Worm (Caenorhabditis elegans) whole organism, L3 larva: ENCODE measurements around the gene B0035.3.
A peak's percentile ranks its signal among the peaks of the same experiment; 100 is the strongest.

ENCODE experiments used
- ceh-28 ChIP-seq: fragments of 150-350 bp; optimal IDR thresholded peaks from 2 replicates; lab custom pipeline; 2014; ENCODE audit warnings: missing biosample characterization, missing genetic modification reagents, missing genetic modification characterization
- ceh-82 ChIP-seq: fragments of 150-350 bp; optimal IDR thresholded peaks from 2 replicates; lab custom pipeline; 2014; ENCODE audit warnings: missing biosample characterization, missing genetic modification characterization
- ceh-9 ChIP-seq: sonication (generic microtip); optimal IDR thresholded peaks from 2 replicates; lab custom pipeline; 2018; ENCODE audit warnings: missing biosample characterization, missing genetic modification characterization
- daf-12 ChIP-seq: fragments of 150-350 bp; optimal IDR thresholded peaks from 2 replicates; lab custom pipeline; 2014; ENCODE audit warnings: missing biosample characterization, missing genetic modification reagents, missing genetic modification characterization
- elt-1 ChIP-seq: fragments of 150-350 bp; optimal IDR thresholded peaks from 2 replicates; lab custom pipeline; 2014; ENCODE audit warnings: missing biosample characterization, missing genetic modification characterization
- fos-1 ChIP-seq: fragments of 150-350 bp; optimal IDR thresholded peaks from 2 replicates; lab custom pipeline; 2014; ENCODE audit warnings: missing biosample characterization, missing genetic modification characterization
- lin-15B ChIP-seq: fragments of 150-350 bp; optimal IDR thresholded peaks from 2 replicates; lab custom pipeline; 2014; ENCODE audit warnings: missing biosample characterization, missing genetic modification characterization
- nhr-11 ChIP-seq: fragments of 150-350 bp; optimal IDR thresholded peaks from 2 replicates; lab custom pipeline; 2014; ENCODE audit warnings: missing biosample characterization, missing genetic modification characterization
- nhr-12 ChIP-seq: fragments of 150-350 bp; optimal IDR thresholded peaks from 2 replicates; lab custom pipeline; 2014; ENCODE audit warnings: missing biosample characterization, missing genetic modification characterization
- nhr-23 ChIP-seq: fragments of 150-350 bp; optimal IDR thresholded peaks from 2 replicates; lab custom pipeline; 2014; ENCODE audit warnings: missing biosample characterization, missing genetic modification reagents, missing genetic modification characterization
- nhr-237 ChIP-seq: fragments of 150-350 bp; optimal IDR thresholded peaks from 2 replicates; lab custom pipeline; 2014; ENCODE audit warnings: missing biosample characterization, missing genetic modification characterization
- nhr-76 ChIP-seq: fragments of 150-350 bp; sonication (generic microtip); optimal IDR thresholded peaks from 5 replicates; lab custom pipeline; 2014; ENCODE audit warnings: missing biosample characterization, missing genetic modification characterization
- nhr-77 ChIP-seq: fragments of 150-350 bp; optimal IDR thresholded peaks from 2 replicates; lab custom pipeline; 2014; ENCODE audit warnings: missing biosample characterization, missing genetic modification characterization
- tbx-2 ChIP-seq: sonication (generic microtip); optimal IDR thresholded peaks from 2 replicates; lab custom pipeline; 2016; ENCODE audit warnings: mild to moderate bottlenecking, missing genetic modification characterization, missing compliant biosample characterization

DNA sequence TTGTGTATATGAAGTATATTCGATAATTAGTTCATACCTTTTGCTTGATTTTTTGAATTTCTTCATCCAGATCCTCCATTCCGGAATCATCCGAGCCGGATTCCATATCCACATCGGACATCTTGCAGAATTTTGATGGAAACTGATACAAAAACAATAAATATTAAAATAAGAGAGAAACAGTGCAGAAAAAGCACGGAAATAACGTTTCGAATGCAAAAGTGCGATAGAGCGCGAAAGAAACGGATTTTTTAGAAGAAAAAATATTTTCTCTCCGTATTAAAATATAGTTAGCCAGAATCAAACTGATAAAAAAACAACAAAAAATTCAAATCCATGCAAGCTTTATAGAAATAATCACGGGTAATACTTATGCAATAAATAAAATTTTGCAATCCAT, 18.0 kb upstream of the B0035.3 start, which contains the start of gene sart-3:
- TF ChIP-seq ceh-9 (tag; lab: Kevin White, UChicago), result no peak
- TF ChIP-seq ceh-82 (tag; lab: Kevin White, UChicago), result no peak
- TF ChIP-seq ceh-28 (tag; lab: Kevin White, UChicago), result no peak
- TF ChIP-seq nhr-237 (tag; lab: Kevin White, UChicago), result no peak
- no peak for TF ChIP-seq tbx-2 (tag; lab: Kevin White, UChicago)
- TF ChIP-seq lin-15B (tag; lab: Kevin White, UChicago), result peak; percentile 24
- no peak for TF ChIP-seq nhr-77 (tag; lab: Kevin White, UChicago)
- no peak for TF ChIP-seq elt-1
- TF ChIP-seq nhr-11 (tag; lab: Kevin White, UChicago), result no peak
- no peak for TF ChIP-seq daf-12 (tag; lab: Kevin White, UChicago)
- TF ChIP-seq nhr-23, result no peak
- no peak for TF ChIP-seq nhr-12 (tag; lab: Kevin White, UChicago)
- TF ChIP-seq fos-1, result no peak
- TF ChIP-seq nhr-76 (tag; lab: Kevin White, UChicago), result no peak
